Fruit fly (Drosophila melanogaster) whole organism, embryonic: ENCODE data around the gene Atg14.

Source experiments
- CG1024 ChIP-seq: fragments of 200-800 bp; sonication (Bioruptor generic); IDR thresholded peaks from 2 replicates; pipeline ENCODE4 v1.3.6; 2022; ENCODE audit warnings: missing biosample characterization, missing genetic modification characterization
- CG10565 ChIP-seq: fragments of 200-800 bp; sonication (Bioruptor generic); optimal IDR thresholded peaks from 3 replicates; lab custom pipeline; 2016; ENCODE audit warnings: missing biosample characterization, mild to moderate bottlenecking, missing genetic modification characterization
- CG11085 ChIP-seq: fragments of 200-800 bp; sonication (Bioruptor generic); IDR thresholded peaks from 2 replicates; pipeline ENCODE4 v1.3.6; 2022; ENCODE audit warnings: missing biosample characterization, missing genetic modification characterization
- CG11504 ChIP-seq: fragments of 200-800 bp; sonication (Bioruptor generic); optimal IDR thresholded peaks from 3 replicates; lab custom pipeline; 2019; ENCODE audit warnings: missing biosample characterization, mild to moderate bottlenecking, missing genetic modification characterization, moderate library complexity
- CG11560 ChIP-seq: fragments of 200-800 bp; sonication (Bioruptor generic); IDR thresholded peaks from 3 replicates; pipeline ENCODE4 v1.3.6; 2022; ENCODE audit warnings: missing biosample characterization, missing genetic modification characterization
- CG11723 ChIP-seq: fragments of 200-800 bp; sonication (Bioruptor generic); optimal IDR thresholded peaks from 2 replicates; lab custom pipeline; 2017; ENCODE audit warnings: missing biosample characterization, mild to moderate bottlenecking, missing genetic modification characterization
- CG12236 ChIP-seq: fragments of 200-800 bp; sonication (Bioruptor generic); optimal IDR thresholded peaks from 2 replicates; lab custom pipeline; 2016; ENCODE audit warnings: missing biosample characterization, missing genetic modification characterization
- CG12769 ChIP-seq: fragments of 200-800 bp; sonication (Bioruptor generic); optimal IDR thresholded peaks from 2 replicates; lab custom pipeline; 2019; ENCODE audit warnings: missing biosample characterization, mild to moderate bottlenecking, missing genetic modification characterization, moderate library complexity
- CG12942 ChIP-seq: fragments of 200-800 bp; sonication (Bioruptor generic); optimal IDR thresholded peaks from 3 replicates; lab custom pipeline; 2016; ENCODE audit warnings: missing biosample characterization, missing genetic modification characterization
- CG15073 ChIP-seq: fragments of 200-800 bp; sonication (Bioruptor generic); optimal IDR thresholded peaks from 2 replicates; lab custom pipeline; 2016; ENCODE audit warnings: missing biosample characterization, missing genetic modification characterization
- CG1529 ChIP-seq: fragments of 200-800 bp; sonication (Bioruptor generic); optimal IDR thresholded peaks from 3 replicates; lab custom pipeline; 2018; ENCODE audit warnings: missing biosample characterization, missing genetic modification characterization
- CG1647 ChIP-seq: fragments of 200-800 bp; sonication (Bioruptor generic); optimal IDR thresholded peaks from 3 replicates; lab custom pipeline; 2016; ENCODE audit warnings: missing biosample characterization, missing genetic modification characterization
- CG17186 ChIP-seq: fragments of 200-800 bp; sonication (Bioruptor generic); optimal IDR thresholded peaks from 3 replicates; lab custom pipeline; 2017; ENCODE audit warnings: missing biosample characterization, missing genetic modification reagents, missing genetic modification characterization
- CG31441 ChIP-seq: fragments of 200-800 bp; sonication (Bioruptor generic); IDR thresholded peaks from 2 replicates; pipeline ENCODE4 v1.3.6; 2022; ENCODE audit warnings: missing biosample characterization, missing genetic modification characterization
- CG32767 ChIP-seq: fragments of 200-800 bp; sonication (Bioruptor generic); IDR thresholded peaks from 2 replicates; pipeline ENCODE4 v1.3.6; 2022; ENCODE audit warnings: missing biosample characterization, missing genetic modification characterization
- CG4360 ChIP-seq: fragments of 200-800 bp; sonication (Bioruptor generic); IDR thresholded peaks from 2 replicates; pipeline ENCODE4 v1.3.6; 2022; ENCODE audit warnings: missing biosample characterization, missing genetic modification characterization
- CG5953 ChIP-seq: fragments of 200-800 bp; sonication (Bioruptor generic); IDR thresholded peaks from 2 replicates; pipeline ENCODE4 v1.3.6; 2022; ENCODE audit warnings: missing biosample characterization, missing genetic modification characterization
- CG6254 ChIP-seq: fragments of 200-800 bp; sonication (Bioruptor generic); optimal IDR thresholded peaks from 3 replicates; lab custom pipeline; 2017; ENCODE audit warnings: mild to moderate bottlenecking, missing biosample characterization, missing genetic modification reagents, missing genetic modification characterization
- CG7928 ChIP-seq: fragments of 200-800 bp; sonication (Bioruptor generic); optimal IDR thresholded peaks from 2 replicates; lab custom pipeline; 2017; ENCODE audit warnings: missing biosample characterization, mild to moderate bottlenecking, missing genetic modification characterization
- CG8290 ChIP-seq, 3 experiments: fragments of 200-800 bp; sonication (Bioruptor generic); optimal IDR thresholded peaks; 2 replicates each; lab custom pipeline; 2016 to 2019; ENCODE audit warnings: missing biosample characterization in 3 of 3, missing genetic modification characterization in 3 of 3, mild to moderate bottlenecking in 2 of 3, moderate library complexity in 1 of 3
- CG8765 ChIP-seq: fragments of 200-800 bp; sonication (Bioruptor generic); IDR thresholded peaks from 2 replicates; pipeline ENCODE4 v1.3.6; 2022; ENCODE audit warnings: missing biosample characterization, missing genetic modification characterization
- CG9215 ChIP-seq: fragments of 200-800 bp; sonication (Bioruptor generic); IDR thresholded peaks from 2 replicates; pipeline ENCODE4 v1.3.6; 2022; ENCODE audit warnings: missing biosample characterization, missing genetic modification characterization
- CTCF ChIP-seq: fragments of 200-800 bp; sonication (Bioruptor generic); optimal IDR thresholded peaks from 2 replicates; lab custom pipeline; 2017; ENCODE audit warnings: missing biosample characterization, mild to moderate bottlenecking, missing genetic modification characterization, moderate library complexity
- Dek ChIP-seq: fragments of 200-800 bp; sonication (Bioruptor generic); optimal IDR thresholded peaks from 3 replicates; lab custom pipeline; 2019; ENCODE audit warnings: missing biosample characterization, mild to moderate bottlenecking, missing genetic modification characterization, moderate library complexity
- Elba2 ChIP-seq: fragments of 200-800 bp; sonication (Bioruptor generic); optimal IDR thresholded peaks from 3 replicates; lab custom pipeline; 2016; ENCODE audit warnings: missing biosample characterization, missing genetic modification characterization
- HLH4C ChIP-seq: fragments of 200-800 bp; sonication (Bioruptor generic); IDR thresholded peaks from 3 replicates; pipeline ENCODE4 v1.3.6; 2022; ENCODE audit warnings: missing biosample characterization, missing genetic modification characterization; ENCODE audit not compliant: partially characterized antibody
- Hey ChIP-seq: fragments of 200-800 bp; sonication (Bioruptor generic); optimal IDR thresholded peaks from 3 replicates; lab custom pipeline; 2018; ENCODE audit warnings: missing biosample characterization, mild to moderate bottlenecking, missing genetic modification characterization
- Med ChIP-seq: fragments of 200-800 bp; sonication (Bioruptor generic); peaks from one replicate; lab custom pipeline; 2016; ENCODE audit warnings: missing biosample characterization, missing genetic modification characterization, mild to moderate bottlenecking, inconsistent platforms, moderate library complexity
- Myb ChIP-seq: fragments of 200-800 bp; sonication (Bioruptor generic); optimal IDR thresholded peaks from 2 replicates; lab custom pipeline; 2016; ENCODE audit warnings: missing biosample characterization, missing genetic modification characterization
- Rx ChIP-seq: fragments of 200-800 bp; sonication (Bioruptor generic); IDR thresholded peaks from 2 replicates; pipeline ENCODE4 v1.3.6; 2022; ENCODE audit warnings: missing biosample characterization, missing genetic modification characterization
- TFAM ChIP-seq: fragments of 200-800 bp; sonication (Bioruptor generic); optimal IDR thresholded peaks from 2 replicates; lab custom pipeline; 2017; ENCODE audit warnings: missing biosample characterization, missing genetic modification characterization, inconsistent platforms
- bsh ChIP-seq, 2 experiments: fragments of 200-800 bp; sonication (Bioruptor generic); optimal IDR thresholded peaks; 2 replicates each; lab custom pipeline; 2017 to 2018; ENCODE audit warnings: mild to moderate bottlenecking in 2 of 2, missing biosample characterization in 2 of 2, missing genetic modification characterization in 2 of 2, moderate library complexity in 1 of 2
- crol ChIP-seq: fragments of 200-800 bp; sonication (Bioruptor generic); IDR thresholded peaks from 2 replicates; pipeline ENCODE4 v1.3.6; 2022; ENCODE audit warnings: missing biosample characterization, missing genetic modification characterization
- crp ChIP-seq, 2 experiments: fragments of 200-800 bp; sonication (Bioruptor generic); optimal IDR thresholded peaks; 2 replicates in 1 of 2; 3 replicates in 1 of 2; lab custom pipeline; 2017; ENCODE audit warnings: missing biosample characterization in 2 of 2, missing genetic modification characterization in 2 of 2, mild to moderate bottlenecking in 1 of 2, moderate library complexity in 1 of 2
- esg ChIP-seq: fragments of 200-800 bp; sonication (Bioruptor generic); conservative IDR thresholded peaks from 2 replicates; pipeline ENCODE4 v1.3.6; 2022; ENCODE audit warnings: missing biosample characterization, missing genetic modification characterization
- gce ChIP-seq: fragments of 200-800 bp; sonication (Bioruptor generic); IDR thresholded peaks from 3 replicates; pipeline ENCODE4 v1.3.6; 2022; ENCODE audit warnings: missing biosample characterization, missing genetic modification characterization
- gcm ChIP-seq: fragments of 200-800 bp; sonication (Bioruptor generic); optimal IDR thresholded peaks from 2 replicates; lab custom pipeline; 2019; ENCODE audit warnings: missing biosample characterization, mild to moderate bottlenecking, missing genetic modification characterization, moderate library complexity
- gem ChIP-seq: fragments of 200-800 bp; sonication (Bioruptor generic); optimal IDR thresholded peaks from 2 replicates; lab custom pipeline; 2019; ENCODE audit warnings: missing biosample characterization, mild to moderate bottlenecking, missing genetic modification characterization, moderate library complexity
- gfzf ChIP-seq: fragments of 200-800 bp; sonication (Bioruptor generic); optimal IDR thresholded peaks from 2 replicates; lab custom pipeline; 2016; ENCODE audit warnings: missing biosample characterization, mild to moderate bottlenecking, missing genetic modification characterization, moderate library complexity
- lola ChIP-seq, 3 experiments: fragments of >200 bp in 2 of 3; fragments of 200-800 bp in 1 of 3; sonication (Bioruptor generic) in 1 of 3; optimal IDR thresholded peaks; 2 replicates each; lab custom pipeline; 2017 to 2019; ENCODE audit warnings: missing biosample characterization in 3 of 3, missing genetic modification characterization in 3 of 3, mild to moderate bottlenecking in 1 of 3, moderate library complexity in 1 of 3
- org-1 ChIP-seq: fragments of 200-800 bp; sonication (Bioruptor generic); optimal IDR thresholded peaks from 2 replicates; lab custom pipeline; 2017; ENCODE audit warnings: missing biosample characterization, missing genetic modification characterization
- phol ChIP-seq: fragments of 200-800 bp; sonication (Bioruptor generic); optimal IDR thresholded peaks from 3 replicates; lab custom pipeline; 2018; ENCODE audit warnings: missing biosample characterization, mild to moderate bottlenecking, missing genetic modification characterization, moderate library complexity
- repo ChIP-seq: fragments of 200-800 bp; sonication (Bioruptor generic); optimal IDR thresholded peaks from 2 replicates; lab custom pipeline; 2016; ENCODE audit warnings: missing biosample characterization, missing genetic modification characterization
- ro ChIP-seq: fragments of 200-800 bp; sonication (Bioruptor generic); IDR thresholded peaks from 2 replicates; pipeline ENCODE4 v1.3.6; 2022; ENCODE audit warnings: missing biosample characterization, missing genetic modification characterization
- run ChIP-seq: fragments of 200-800 bp; sonication (Bioruptor generic); optimal IDR thresholded peaks from 3 replicates; lab custom pipeline; 2018; ENCODE audit warnings: missing biosample characterization, mild to moderate bottlenecking, missing genetic modification characterization
- sim ChIP-seq: fragments of 200-800 bp; sonication (Bioruptor generic); IDR thresholded peaks from 2 replicates; pipeline ENCODE4 v1.3.6; 2022; ENCODE audit warnings: missing biosample characterization, missing genetic modification characterization
- tup ChIP-seq: fragments of 200-800 bp; sonication (Bioruptor generic); optimal IDR thresholded peaks from 2 replicates; lab custom pipeline; 2016; ENCODE audit warnings: missing biosample characterization, mild to moderate bottlenecking, missing genetic modification characterization, moderate library complexity
- yki ChIP-seq: fragments of >200 bp; optimal IDR thresholded peaks from 3 replicates; lab custom pipeline; 2018

Atg14 gene

DNA sequence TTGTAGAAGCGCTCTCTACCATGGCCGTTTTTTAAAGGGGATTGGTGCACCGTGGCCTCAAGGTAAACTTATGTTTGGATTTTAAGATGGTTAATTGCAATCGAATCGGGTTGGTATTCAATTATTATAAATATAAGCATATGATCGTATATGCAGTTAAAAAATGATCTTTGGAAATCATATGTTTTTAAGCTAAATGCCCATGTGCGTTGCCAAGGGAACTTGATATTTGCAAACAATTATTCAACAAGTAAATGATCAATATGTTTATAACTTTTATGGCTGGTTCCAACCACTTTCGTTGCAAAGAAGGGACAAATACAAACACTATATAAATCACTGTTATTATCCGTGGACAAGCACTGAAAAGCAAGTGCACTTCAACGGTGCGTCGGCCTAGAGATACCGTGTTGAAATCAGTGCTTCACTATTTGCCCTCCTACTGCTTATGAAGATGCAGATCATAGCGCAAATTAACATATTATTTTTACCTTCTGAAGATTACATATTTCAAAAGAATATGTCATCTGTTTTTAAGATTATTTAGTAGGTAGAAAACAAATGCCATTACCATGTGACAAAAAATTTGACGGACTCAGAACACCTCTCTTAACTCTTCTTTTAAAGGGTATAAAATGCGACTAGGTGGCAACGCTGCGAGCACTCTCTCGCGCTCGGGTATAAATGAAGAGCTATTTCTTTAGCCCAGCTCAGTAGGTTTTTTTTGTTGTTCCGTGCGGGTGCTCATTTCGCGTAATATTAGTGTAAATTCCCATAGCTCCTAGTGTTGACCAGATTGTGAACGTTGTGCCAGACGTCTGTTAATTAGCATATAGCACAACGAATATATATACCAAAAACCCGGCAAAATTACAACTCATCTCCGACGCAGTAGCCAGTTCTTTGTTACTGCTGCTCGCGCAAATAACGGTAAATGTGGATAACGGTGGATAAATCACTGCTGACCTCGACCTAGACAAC is 41.5 kb downstream of the Atg14 start, which contains the start of gene rdog (continued):
- peak; percentile 68 for TF ChIP-seq CG12236 (GFP tag; lab: Kevin White, UChicago)
- no peak for TF ChIP-seq TFAM (GFP tag; lab: Kevin White, UChicago)
- peak; percentile 49 for TF ChIP-seq CG10565 (GFP tag; lab: Kevin White, UChicago)
- TF ChIP-seq CG1024 (GFP tag; lab: Robert Waterston, UW) = peak; percentile 31; the same call in 1 of the 2 replicates
- peak; percentile 69 for TF ChIP-seq phol (tag; lab: Kevin White, UChicago)
- peak; percentile 85 for TF ChIP-seq Med (GFP tag; lab: Kevin White, UChicago)
- TF ChIP-seq CG31441 (GFP tag; lab: Robert Waterston, UW) = peak; percentile 52
- TF ChIP-seq CG6254 (GFP tag; lab: Kevin White, UChicago) = peak; percentile 41
- peak; percentile 68 for TF ChIP-seq gcm
- no peak for TF ChIP-seq sim (GFP tag; lab: Robert Waterston, UW)
- no peak for TF ChIP-seq Hey (tag; lab: Kevin White, UChicago)
- TF ChIP-seq CG5953 = peak; percentile 63
- peak; percentile 86 for TF ChIP-seq gem (tag; lab: Kevin White, UChicago)
- no peak; the same call in none of the 2 replicates for TF ChIP-seq CG4360 (GFP tag; lab: Robert Waterston, UW)
- TF ChIP-seq CG12942 (GFP tag; lab: Kevin White, UChicago) = peak; percentile 80
- TF ChIP-seq CG8765 (GFP tag; lab: Robert Waterston, UW) = peak; percentile 51; the same call in 1 of the 2 replicates
- peak; percentile 61 for TF ChIP-seq CG1529
- TF ChIP-seq tup (GFP tag; lab: Kevin White, UChicago) = peak; percentile 4
- TF ChIP-seq HLH4C (GFP tag; lab: Robert Waterston, UW) = no peak
- peak; percentile 39 for TF ChIP-seq run (tag; lab: Kevin White, UChicago)
- TF ChIP-seq crol (GFP tag; lab: Robert Waterston, UW) = no peak
- TF ChIP-seq CG32767 (GFP tag; lab: Robert Waterston, UW) = peak; percentile 65; the same call in 1 of the 2 replicates
- peak; percentile 71 for TF ChIP-seq CG8290 (GFP tag; optimal IDR thresholded peaks at IDR 0.05; lab: Kevin White, UChicago)
- TF ChIP-seq CG8290 (tag; optimal IDR thresholded peaks at IDR 0.05; lab: Kevin White, UChicago) = peak in 1 of 2 experiments; percentile 84
- peak in 1 of 2 experiments; percentile 47 for TF ChIP-seq crp (GFP tag; optimal IDR thresholded peaks at IDR 0.05; lab: Kevin White, UChicago)
- TF ChIP-seq bsh (GFP tag; optimal IDR thresholded peaks at IDR 0.05; lab: Kevin White, UChicago) = peak; percentile 35 to 77
- peak; percentile 24 for TF ChIP-seq repo (GFP tag; lab: Kevin White, UChicago)
- TF ChIP-seq yki = peak; percentile 5
- peak; percentile 68 for TF ChIP-seq org-1
- TF ChIP-seq CG12769 (tag; lab: Kevin White, UChicago) = peak; percentile 77
- TF ChIP-seq esg = peak; percentile 43; the same call in 1 of the 2 replicates
- TF ChIP-seq gce = no peak
- peak; percentile 30 for TF ChIP-seq CG7928 (GFP tag; lab: Kevin White, UChicago)
- TF ChIP-seq lola (GFP tag; optimal IDR thresholded peaks at IDR 0.05; lab: Kevin White, UChicago) = peak in 1 of 3 experiments; percentile 81
- TF ChIP-seq ro = no peak
- peak; percentile 42; the same call in 1 of the 2 replicates for TF ChIP-seq Rx
- TF ChIP-seq CG17186 = peak; percentile 46
- peak; percentile 67 for TF ChIP-seq CG11723 (GFP tag; lab: Kevin White, UChicago)
- TF ChIP-seq CG9215 (GFP tag; lab: Robert Waterston, UW) = 0 out of 2 replicates have a peak, but pooled peaks have one; percentile 37
- TF ChIP-seq CG1647 (GFP tag; lab: Kevin White, UChicago) = peak; percentile 47
- no peak for TF ChIP-seq gfzf (GFP tag; lab: Kevin White, UChicago)
- TF ChIP-seq Myb = peak; percentile 55
- TF ChIP-seq Dek (tag; lab: Kevin White, UChicago) = peak; percentile 65
- TF ChIP-seq Elba2 (GFP tag; lab: Kevin White, UChicago) = no peak
- TF ChIP-seq CG11085 (GFP tag; lab: Robert Waterston, UW) = no peak
- no peak for TF ChIP-seq CTCF
- peak; percentile 75 for TF ChIP-seq CG11504
- TF ChIP-seq CG15073 (GFP tag; lab: Kevin White, UChicago) = no peak
- TF ChIP-seq CG11560 = no peak
